Worm (Caenorhabditis elegans) whole organism, L4 larva: Measurements from ENCODE around the gene C30G12.4.

Source experiments
- F10B5.3 ChIP-seq: sonication (generic microtip); optimal IDR thresholded peaks from 2 replicates; lab custom pipeline; 2016; ENCODE audit warnings: mild to moderate bottlenecking, missing genetic modification characterization, missing compliant biosample characterization
- Y48G9A.11 ChIP-seq: fragments of 200-800 bp; sonication (Bioruptor generic); IDR thresholded peaks from 2 replicates; pipeline ENCODE4 v1.3.6; 2022; ENCODE audit warnings: missing genetic modification reagents, missing genetic modification characterization, missing compliant biosample characterization
- Y5F2A.4 ChIP-seq: fragments of 200-800 bp; sonication (Bioruptor generic); optimal IDR thresholded peaks from 2 replicates; lab custom pipeline; 2018; ENCODE audit warnings: mild to moderate bottlenecking, missing genetic modification characterization, missing compliant biosample characterization
- ZK337.2 ChIP-seq: fragments of 200-800 bp; sonication (Bioruptor generic); IDR thresholded peaks from 2 replicates; pipeline ENCODE4 v1.3.6; 2022; ENCODE audit warnings: missing genetic modification reagents, missing genetic modification characterization, missing compliant biosample characterization
- ZK546.5 ChIP-seq, 2 experiments: sonication (generic microtip); optimal IDR thresholded peaks; 2 replicates each; lab custom pipeline; 2017; ENCODE audit warnings: missing biosample characterization in 2 of 2, missing genetic modification characterization in 2 of 2
- aha-1 ChIP-seq: fragments of 150-350 bp; peaks from one replicate; lab custom pipeline; 2014; ENCODE audit warnings: missing biosample characterization, missing genetic modification characterization
- aly-2 ChIP-seq: sonication (generic microtip); optimal IDR thresholded peaks from 2 replicates; lab custom pipeline; 2018; ENCODE audit warnings: missing biosample characterization, missing genetic modification characterization
- ama-1 ChIP-seq: fragments of 150-350 bp; optimal IDR thresholded peaks from 2 replicates; lab custom pipeline; 2014; ENCODE audit warnings: inconsistent platforms, mixed read lengths
- arid-1 ChIP-seq: fragments of 200-800 bp; sonication (Bioruptor generic); conservative IDR thresholded peaks from 2 replicates; pipeline ENCODE4 v1.3.6; 2022; ENCODE audit warnings: missing genetic modification reagents, missing genetic modification characterization, missing compliant biosample characterization
- ceh-28 ChIP-seq: fragments of 150-350 bp; optimal IDR thresholded peaks from 2 replicates; lab custom pipeline; 2014; ENCODE audit warnings: missing biosample characterization, missing genetic modification reagents, missing genetic modification characterization
- ceh-44 ChIP-seq: fragments of 200-800 bp; sonication (Bioruptor generic); IDR thresholded peaks from 2 replicates; pipeline ENCODE4 v1.3.6; 2022; ENCODE audit warnings: missing genetic modification reagents, missing genetic modification characterization, missing compliant biosample characterization
- daf-12 ChIP-seq: fragments of 150-350 bp; optimal IDR thresholded peaks from 2 replicates; lab custom pipeline; 2014; ENCODE audit warnings: missing biosample characterization, missing genetic modification reagents, missing genetic modification characterization
- dmd-6 ChIP-seq: fragments of 200-800 bp; sonication (Bioruptor generic); IDR thresholded peaks from 2 replicates; pipeline ENCODE4 v1.3.6; 2022; ENCODE audit warnings: missing genetic modification reagents, missing genetic modification characterization, missing compliant biosample characterization
- dmd-9 ChIP-seq: fragments of 200-800 bp; sonication (Bioruptor generic); IDR thresholded peaks from 2 replicates; pipeline ENCODE4 v1.3.6; 2022; ENCODE audit warnings: missing genetic modification reagents, missing genetic modification characterization, missing compliant biosample characterization
- egl-27 ChIP-seq: sonication (generic microtip); optimal IDR thresholded peaks from 3 replicates; lab custom pipeline; 2017; ENCODE audit warnings: missing biosample characterization, missing genetic modification reagents, missing genetic modification characterization
- egl-43 ChIP-seq: fragments of 200-800 bp; sonication (Bioruptor generic); IDR thresholded peaks from 2 replicates; pipeline ENCODE4 v1.3.6; 2022; ENCODE audit warnings: missing genetic modification reagents, missing genetic modification characterization, missing compliant biosample characterization
- fos-1 ChIP-seq: fragments of 150-350 bp; optimal IDR thresholded peaks from 2 replicates; lab custom pipeline; 2014; ENCODE audit warnings: missing biosample characterization, missing genetic modification characterization
- gei-8 ChIP-seq: fragments of 200-800 bp; sonication (Bioruptor generic); optimal IDR thresholded peaks from 2 replicates; lab custom pipeline; 2018; ENCODE audit warnings: mild to moderate bottlenecking, missing genetic modification characterization, missing compliant biosample characterization
- hlh-11 ChIP-seq: fragments of 200-800 bp; sonication (Bioruptor generic); optimal IDR thresholded peaks from 2 replicates; lab custom pipeline; 2018; ENCODE audit warnings: mild to moderate bottlenecking, missing genetic modification characterization, missing compliant biosample characterization
- lim-7 ChIP-seq: fragments of 200-800 bp; sonication (Bioruptor generic); IDR thresholded peaks from 2 replicates; pipeline ENCODE4 v1.3.6; 2022; ENCODE audit warnings: missing genetic modification characterization, missing compliant biosample characterization
- lin-1 ChIP-seq: fragments of 200-800 bp; sonication (Bioruptor generic); IDR thresholded peaks from 2 replicates; pipeline ENCODE4 v1.3.6; 2022; ENCODE audit warnings: missing genetic modification reagents, missing genetic modification characterization, missing compliant biosample characterization
- lin-15B ChIP-seq: fragments of 150-350 bp; sonication (generic microtip); optimal IDR thresholded peaks from 3 replicates; lab custom pipeline; 2014; ENCODE audit warnings: missing biosample characterization, missing genetic modification characterization
- lin-38 ChIP-seq: fragments of 200-800 bp; sonication (Bioruptor generic); IDR thresholded peaks from 2 replicates; pipeline ENCODE4 v1.3.6; 2022; ENCODE audit warnings: missing genetic modification reagents, missing genetic modification characterization, missing compliant biosample characterization
- lin-39 ChIP-seq: fragments of 150-350 bp; optimal IDR thresholded peaks from 2 replicates; lab custom pipeline; 2014; ENCODE audit warnings: missing biosample characterization, missing genetic modification reagents, missing genetic modification characterization
- lsy-2 ChIP-seq, 2 experiments: fragments of 150-350 bp in 1 of 2; sonication (generic microtip) in 1 of 2; optimal IDR thresholded peaks; 2 replicates each; lab custom pipeline; 2014 to 2017; ENCODE audit warnings: missing biosample characterization in 2 of 2, missing genetic modification characterization in 2 of 2
- madf-9 ChIP-seq: fragments of 200-800 bp; sonication (Bioruptor generic); conservative IDR thresholded peaks from 2 replicates; pipeline ENCODE4 v1.3.6; 2022; ENCODE audit warnings: missing genetic modification reagents, missing genetic modification characterization, missing compliant biosample characterization
- mdl-1 ChIP-seq, 2 experiments: fragments of 150-350 bp in 1 of 2; sonication (generic microtip) in 1 of 2; optimal IDR thresholded peaks; 2 replicates each; lab custom pipeline; 2014 to 2017; ENCODE audit warnings: missing biosample characterization in 2 of 2, missing genetic modification characterization in 2 of 2
- mes-2 ChIP-seq: sonication (generic microtip); optimal IDR thresholded peaks from 2 replicates; lab custom pipeline; 2016; ENCODE audit warnings: missing genotype, mild to moderate bottlenecking, missing genetic modification characterization, missing compliant biosample characterization; ENCODE audit not compliant: poor library complexity, severe bottlenecking
- nhr-102 ChIP-seq: sonication (generic microtip); optimal IDR thresholded peaks from 2 replicates; lab custom pipeline; 2016; ENCODE audit warnings: mild to moderate bottlenecking, missing genetic modification characterization, moderate library complexity, missing compliant biosample characterization
- nhr-11 ChIP-seq: fragments of 150-350 bp; optimal IDR thresholded peaks from 2 replicates; lab custom pipeline; 2014; ENCODE audit warnings: missing biosample characterization, missing genetic modification characterization
- nhr-237 ChIP-seq: sonication (generic microtip); optimal IDR thresholded peaks from 2 replicates; lab custom pipeline; 2017; ENCODE audit warnings: missing biosample characterization, missing genetic modification characterization
- nhr-28 ChIP-seq: fragments of 150-350 bp; optimal IDR thresholded peaks from 2 replicates; lab custom pipeline; 2014; ENCODE audit warnings: missing biosample characterization, missing genetic modification characterization
- nhr-41 ChIP-seq: fragments of 200-800 bp; sonication (Bioruptor generic); IDR thresholded peaks from 2 replicates; pipeline ENCODE4 v1.3.6; 2022; ENCODE audit warnings: missing genetic modification reagents, missing genetic modification characterization, missing compliant biosample characterization
- nhr-76 ChIP-seq: fragments of 150-350 bp; optimal IDR thresholded peaks from 2 replicates; lab custom pipeline; 2014; ENCODE audit warnings: missing biosample characterization, missing genetic modification characterization
- pqm-1 ChIP-seq: sonication (generic microtip); optimal IDR thresholded peaks from 2 replicates; lab custom pipeline; 2017; ENCODE audit warnings: missing biosample characterization, missing genetic modification characterization
- rbr-2 ChIP-seq: sonication (generic microtip); optimal IDR thresholded peaks from 2 replicates; lab custom pipeline; 2016; ENCODE audit warnings: missing genotype, missing genetic modification characterization, missing compliant biosample characterization
- saeg-2 ChIP-seq: fragments of 200-800 bp; sonication (Bioruptor generic); IDR thresholded peaks from 2 replicates; pipeline ENCODE4 v1.3.6; 2022; ENCODE audit warnings: missing genetic modification reagents, missing genetic modification characterization, missing compliant biosample characterization
- skn-1 ChIP-seq: fragments of 150-350 bp; optimal IDR thresholded peaks from 2 replicates; lab custom pipeline; 2014; ENCODE audit warnings: missing biosample characterization, missing genetic modification characterization
- snpc-1.2 ChIP-seq: fragments of 200-800 bp; sonication (Bioruptor generic); IDR thresholded peaks from 2 replicates; pipeline ENCODE4 v1.3.6; 2022; ENCODE audit warnings: missing genetic modification reagents, missing genetic modification characterization, missing compliant biosample characterization
- snpc-4 ChIP-seq: fragments of 150-350 bp; optimal IDR thresholded peaks from 2 replicates; lab custom pipeline; 2014; ENCODE audit warnings: missing biosample characterization, missing genetic modification characterization
- tra-1 ChIP-seq: fragments of 200-800 bp; sonication (Bioruptor generic); IDR thresholded peaks from 2 replicates; pipeline ENCODE4 v1.3.6; 2022; ENCODE audit warnings: missing genetic modification reagents, missing genetic modification characterization, missing compliant biosample characterization
- unc-39 ChIP-seq: sonication (generic microtip); optimal IDR thresholded peaks from 2 replicates; lab custom pipeline; 2017; ENCODE audit warnings: missing biosample characterization, missing genetic modification characterization
- unc-62 ChIP-seq, 3 experiments: fragments of 150-350 bp in 1 of 3; sonication (generic microtip); optimal IDR thresholded peaks in 2 of 3; peaks in 1 of 3; 1 replicate in 1 of 3; 2 replicates in 2 of 3; lab custom pipeline; 2014 to 2017; ENCODE audit warnings: missing biosample characterization in 3 of 3, missing genetic modification characterization in 3 of 3, missing genetic modification reagents in 3 of 3, missing genotype in 1 of 3
- zag-1 ChIP-seq: fragments of 150-350 bp; optimal IDR thresholded peaks from 2 replicates; lab custom pipeline; 2014; ENCODE audit warnings: missing biosample characterization, missing genetic modification characterization
- zfp-2 ChIP-seq: sonication (generic microtip); optimal IDR thresholded peaks from 2 replicates; lab custom pipeline; 2016; ENCODE audit warnings: mild to moderate bottlenecking, missing genetic modification characterization, missing compliant biosample characterization
- zip-2 ChIP-seq: fragments of 150-350 bp; optimal IDR thresholded peaks from 2 replicates; lab custom pipeline; 2014; ENCODE audit warnings: missing biosample characterization, missing genetic modification characterization
- ztf-7 ChIP-seq: fragments of 150-350 bp; optimal IDR thresholded peaks from 2 replicates; lab custom pipeline; 2014; ENCODE audit warnings: missing biosample characterization, missing genetic modification characterization

Gene C30G12.4

DNA sequence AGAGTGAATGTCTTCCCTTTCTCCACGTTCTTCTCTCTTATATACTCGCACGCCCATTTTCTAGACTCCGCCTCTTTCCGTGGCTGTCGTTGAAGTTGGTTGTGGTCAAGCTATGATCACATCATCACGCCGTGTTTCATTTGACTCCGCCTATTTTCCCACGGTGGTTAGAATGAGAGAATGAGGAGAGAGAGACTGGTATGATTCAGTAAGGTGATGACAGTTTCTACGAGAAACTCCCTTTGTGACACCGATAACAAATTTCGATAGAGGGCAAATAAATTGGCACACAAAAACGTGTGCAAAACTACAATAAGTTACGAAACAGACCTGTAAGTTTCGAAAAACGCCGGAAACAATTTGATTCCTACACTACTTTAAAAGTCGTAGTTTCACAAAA, 18.6 kb downstream of the C30G12.4 start (continued):
- TF ChIP-seq ceh-28 (tag; lab: Kevin White, UChicago) (no peak), skn-1 (tag; lab: Kevin White, UChicago) (no peak), lin-38 (GFP tag; lab: Robert Waterston, UW) (no peak), zag-1 (tag; lab: Kevin White, UChicago) (no peak), gei-8 (GFP tag; lab: Kevin White, UChicago) (no peak), tra-1 (no peak), nhr-102 (no peak), dmd-6 (GFP tag; lab: Robert Waterston, UW) (peak; percentile 65), madf-9 (GFP tag; lab: Robert Waterston, UW) (no peak), nhr-28 (tag; lab: Kevin White, UChicago) (peak; percentile 82), ama-1 (lab: Kevin White, UChicago) (no peak), pqm-1 (peak; percentile 21), zfp-2 (no peak), unc-62 (GFP tag; optimal IDR thresholded peaks at IDR 0.05 in 1 of 2; lab: Kevin White, UChicago) (peak in 1 of 2 experiments; percentile 59), unc-62 (tag; optimal IDR thresholded peaks at IDR 0.05; lab: Kevin White, UChicago) (no peak), saeg-2 (GFP tag; lab: Robert Waterston, UW) (no peak), nhr-11 (tag; lab: Kevin White, UChicago) (no peak), mes-2 (no peak), aly-2 (tag; lab: Kevin White, UChicago) (no peak), hlh-11 (tag; lab: Kevin White, UChicago) (peak; percentile 36), arid-1 (GFP tag; lab: Robert Waterston, UW) (no peak), lin-1 (GFP tag; lab: Robert Waterston, UW) (no peak), nhr-237 (tag; lab: Kevin White, UChicago) (no peak)

DNA sequence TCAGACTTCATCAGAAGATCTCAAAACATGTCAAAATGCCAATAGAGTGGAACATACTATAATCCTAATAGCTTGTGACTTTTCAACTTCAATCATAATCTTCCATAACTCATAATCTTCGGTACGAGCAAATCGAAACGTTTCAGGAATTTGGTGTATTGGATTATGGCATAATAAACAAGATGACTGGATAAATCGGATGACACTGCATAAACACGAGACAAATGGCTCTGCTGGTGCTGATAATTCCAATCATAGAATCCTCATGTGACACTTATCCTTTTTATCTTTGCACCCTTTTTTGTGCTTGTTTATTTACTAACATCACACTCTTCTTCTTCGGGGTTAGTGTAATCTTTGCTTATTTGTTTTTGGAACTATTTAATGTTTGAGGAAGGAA, 21.1 kb downstream of the C30G12.4 start:
- TF ChIP-seq aha-1 (tag; lab: Kevin White, UChicago) (peak; percentile 84), unc-39 (tag; lab: Kevin White, UChicago) (no peak), fos-1 (tag; lab: Kevin White, UChicago) (no peak), lsy-2 (tag; optimal IDR thresholded peaks at IDR 0.05; lab: Kevin White, UChicago) (no peak), snpc-4 (tag; lab: Kevin White, UChicago) (no peak), mdl-1 (tag; optimal IDR thresholded peaks at IDR 0.05; lab: Kevin White, UChicago) (no peak), daf-12 (tag; lab: Kevin White, UChicago) (no peak), egl-43 (GFP tag; lab: Robert Waterston, UW) (no peak)
- TF ChIP-seq, all 104 proteins: peak for 1

ce11 chrII:7287140-7287539, 25.2 kb downstream of the C30G12.4 start:
- TF ChIP-seq dmd-6 (GFP tag; lab: Robert Waterston, UW) (peak; percentile 90), nhr-11 (tag; lab: Kevin White, UChicago) (no peak), Y48G9A.11 (GFP tag; lab: Robert Waterston, UW) (no peak), hlh-11 (tag; lab: Kevin White, UChicago) (peak; percentile 37), ZK546.5 (tag; optimal IDR thresholded peaks at IDR 0.05; lab: Kevin White, UChicago) (no peak), nhr-102 (no peak), egl-27 (tag; lab: Kevin White, UChicago) (no peak), dmd-9 (GFP tag; lab: Robert Waterston, UW) (no peak), nhr-237 (tag; lab: Kevin White, UChicago) (no peak), lin-15B (tag; lab: Kevin White, UChicago) (no peak), F10B5.3 (no peak), Y5F2A.4 (GFP tag; lab: Kevin White, UChicago) (no peak), aha-1 (tag; lab: Kevin White, UChicago) (no peak), aly-2 (tag; lab: Kevin White, UChicago) (no peak), snpc-4 (tag; lab: Kevin White, UChicago) (no peak), nhr-76 (tag; lab: Kevin White, UChicago) (no peak), lin-1 (GFP tag; lab: Robert Waterston, UW) (no peak), nhr-41 (GFP tag; lab: Robert Waterston, UW) (no peak), nhr-28 (tag; lab: Kevin White, UChicago) (peak; percentile 78), snpc-1.2 (GFP tag; lab: Robert Waterston, UW) (no peak), zfp-2 (no peak), ZK337.2 (GFP tag; lab: Robert Waterston, UW) (no peak), lin-39 (tag; lab: Kevin White, UChicago) (no peak), zip-2 (tag; lab: Kevin White, UChicago) (no peak), rbr-2 (tag; lab: Kevin White, UChicago) (no peak), ztf-7 (tag; lab: Kevin White, UChicago) (no peak), ceh-44 (no peak), egl-43 (GFP tag; lab: Robert Waterston, UW) (no peak), lim-7 (GFP tag; lab: Robert Waterston, UW) (no peak), madf-9 (GFP tag; lab: Robert Waterston, UW) (no peak), gei-8 (GFP tag; lab: Kevin White, UChicago) (peak; percentile 9), unc-62 (GFP tag; optimal IDR thresholded peaks at IDR 0.05 in 1 of 2; lab: Kevin White, UChicago) (no peak), unc-62 (tag; optimal IDR thresholded peaks at IDR 0.05; lab: Kevin White, UChicago) (no peak), arid-1 (GFP tag; lab: Robert Waterston, UW) (no peak)
